Worm (Caenorhabditis elegans) whole organism, L1 larva: ENCODE data around the gene dnc-4.

Experiments used
- C16A3.4 ChIP-seq: fragments of 150-350 bp; optimal IDR thresholded peaks from 2 replicates; lab custom pipeline; 2014; ENCODE audit warnings: missing biosample characterization, missing genetic modification characterization
- ceh-82 ChIP-seq, 3 experiments: fragments of 150-350 bp in 1 of 3; sonication (generic microtip) in 2 of 3; optimal IDR thresholded peaks; 2 replicates each; lab custom pipeline; 2014 to 2017; ENCODE audit warnings: missing biosample characterization in 3 of 3, missing genetic modification characterization in 3 of 3
- lin-39 ChIP-seq: fragments of 150-350 bp; optimal IDR thresholded peaks from 2 replicates; lab custom pipeline; 2014; ENCODE audit warnings: missing biosample characterization, missing genetic modification reagents, missing genetic modification characterization
- nhr-11 ChIP-seq: fragments of 150-350 bp; optimal IDR thresholded peaks from 2 replicates; lab custom pipeline; 2014; ENCODE audit warnings: missing biosample characterization, missing genetic modification characterization
- nhr-28 ChIP-seq: fragments of 150-350 bp; optimal IDR thresholded peaks from 2 replicates; lab custom pipeline; 2014; ENCODE audit warnings: missing biosample characterization, missing genetic modification characterization
- nhr-77 ChIP-seq: fragments of 150-350 bp; optimal IDR thresholded peaks from 2 replicates; lab custom pipeline; 2014; ENCODE audit warnings: missing biosample characterization, missing genetic modification characterization
- skn-1 ChIP-seq: fragments of 150-350 bp; optimal IDR thresholded peaks from 2 replicates; lab custom pipeline; 2014; ENCODE audit warnings: missing biosample characterization, missing genetic modification characterization
- sptf-1 ChIP-seq: fragments of 150-350 bp; optimal IDR thresholded peaks from 2 replicates; lab custom pipeline; 2014; ENCODE audit warnings: missing biosample characterization, missing genetic modification characterization
- ztf-11 ChIP-seq, 2 experiments: sonication (generic microtip); optimal IDR thresholded peaks; 2 replicates each; lab custom pipeline; 2016 to 2017; ENCODE audit warnings: missing genetic modification characterization in 2 of 2, missing biosample characterization in 1 of 2, missing compliant biosample characterization in 1 of 2

- TF ChIP-seq nhr-77 (tag; lab: Kevin White, UChicago) (no peak), nhr-28 (no peak), nhr-11 (tag; lab: Kevin White, UChicago) (no peak), skn-1 (tag; lab: Kevin White, UChicago) (no peak), C16A3.4 (tag; lab: Kevin White, UChicago) (no peak), ceh-82 (tag; optimal IDR thresholded peaks at IDR 0.05; lab: Kevin White, UChicago) (no peak), ztf-11 (tag; optimal IDR thresholded peaks at IDR 0.05; lab: Kevin White, UChicago) (no peak), sptf-1 (tag; lab: Kevin White, UChicago) (no peak), lin-39 (no peak)
These were observed 28.5 kb upstream of the dnc-4 start for ce11 chrIV:8048083-8048482.
